Worm (Caenorhabditis elegans): ENCODE data around the gene H20E11.3.

Gene H20E11.3

DNA sequence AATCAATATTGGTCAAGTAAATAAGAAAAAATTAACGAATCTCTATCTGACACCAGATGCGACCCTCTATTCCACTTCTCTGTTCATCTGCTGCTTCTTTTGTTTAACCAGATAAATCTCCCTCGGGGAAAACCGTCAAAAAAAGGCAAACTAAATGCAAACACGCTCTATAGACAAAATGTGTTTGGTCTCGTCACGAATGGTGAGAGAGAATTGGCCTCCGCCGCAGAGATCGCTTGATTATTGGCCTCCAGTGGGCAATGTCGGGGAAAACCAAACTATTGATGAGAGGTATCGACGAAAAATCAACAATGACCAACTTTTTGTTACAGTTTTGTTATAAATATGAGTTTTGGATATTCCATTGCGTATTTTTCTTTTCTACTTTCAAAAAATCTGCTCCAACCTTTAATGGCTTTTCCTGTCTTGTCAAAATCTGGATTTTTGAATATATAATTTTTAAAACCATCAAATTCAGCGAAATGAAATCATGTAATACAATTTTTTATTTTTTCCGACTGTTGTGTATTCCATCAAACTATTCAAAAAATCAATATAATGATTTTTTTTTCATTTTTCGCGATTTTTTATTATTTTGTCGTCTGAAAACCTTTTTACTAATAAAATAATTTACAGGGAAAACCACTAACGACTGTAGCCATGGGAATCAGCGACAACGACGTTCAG is 34.0 kb upstream of the H20E11.3 start, which contains the start of the genes C17H12.2 and vha-8 (continued):
- TF ChIP-seq ceh-16 (tag; optimal IDR thresholded peaks at IDR 0.05) (peak; percentile 72), nhr-77 (tag; optimal IDR thresholded peaks at IDR 0.05) (peak; percentile 55), ZK546.5 (tag; optimal IDR thresholded peaks at IDR 0.05) (peak; percentile 43)

DNA sequence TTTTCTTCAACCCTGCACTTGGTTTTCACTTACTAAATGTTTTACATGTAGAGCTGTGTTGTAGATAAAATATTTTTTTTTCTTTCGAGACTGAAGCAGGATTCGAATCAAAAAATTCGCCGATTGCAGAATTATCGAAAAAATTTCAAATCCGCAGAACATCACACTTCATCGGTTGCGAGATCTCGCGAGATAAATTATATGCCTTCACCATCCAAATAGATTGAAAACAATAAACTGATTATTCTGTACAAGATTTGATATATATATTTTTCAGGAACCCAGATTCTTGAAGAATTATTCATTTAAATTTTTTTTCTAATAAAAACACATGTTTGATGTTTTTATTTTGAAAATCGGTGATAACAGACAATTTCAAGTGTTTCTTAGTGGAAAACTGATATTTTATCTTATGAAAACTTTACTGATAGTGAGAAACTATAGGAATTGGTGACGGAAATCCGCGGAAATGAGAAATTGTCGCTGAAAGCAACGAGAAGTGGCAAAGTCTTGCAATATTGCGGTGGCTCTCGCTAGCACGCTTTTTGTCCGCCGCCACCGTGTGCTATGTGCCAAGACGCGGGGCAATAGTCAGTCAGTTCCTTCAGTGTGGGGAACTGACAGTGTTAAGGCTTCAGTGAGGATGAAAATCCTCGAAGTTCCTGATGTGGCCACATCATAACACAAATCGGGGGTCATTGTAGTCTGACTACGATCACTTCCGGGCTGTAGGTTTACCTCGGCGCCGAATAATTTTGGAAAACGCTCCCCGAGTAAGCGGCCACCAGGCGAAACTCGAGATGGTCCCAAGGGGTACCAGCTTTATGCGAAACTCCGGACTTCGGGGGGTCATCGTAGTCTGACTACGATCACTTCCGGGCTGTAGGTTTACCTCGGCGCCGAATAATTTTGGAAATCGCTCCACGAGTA is 32.0 kb upstream of the H20E11.3 start:
- TF ChIP-seq nhr-77 (tag; optimal IDR thresholded peaks at IDR 0.05) (no peak), lsy-2 (tag; optimal IDR thresholded peaks at IDR 0.05) (no peak), elt-3 (tag; optimal IDR thresholded peaks at IDR 0.05) (no peak), crh-2 (tag; optimal IDR thresholded peaks at IDR 0.05) (peak; percentile 71), nhr-237 (tag; optimal IDR thresholded peaks at IDR 0.05) (no peak), alr-1 (tag; optimal IDR thresholded peaks at IDR 0.05) (no peak), fos-1 (tag; optimal IDR thresholded peaks at IDR 0.05) (no peak), sma-3 (GFP tag; optimal IDR thresholded peaks at IDR 0.05) (peak; percentile 28), nhr-6 (tag; optimal IDR thresholded peaks at IDR 0.05) (peak; percentile 43), nhr-129 (tag; optimal IDR thresholded peaks at IDR 0.05) (no peak), nhr-25 (tag; optimal IDR thresholded peaks at IDR 0.05) (no peak), unc-39 (tag; optimal IDR thresholded peaks at IDR 0.05) (no peak), lin-13 (GFP tag; optimal IDR thresholded peaks at IDR 0.05) (peak; percentile 18), mdl-1 (tag; optimal IDR thresholded peaks at IDR 0.05) (no peak), gmeb-1 (tag; optimal IDR thresholded peaks at IDR 0.05) (peak; percentile 35), Y55F3AM.14 (GFP tag; optimal IDR thresholded peaks at IDR 0.05) (peak; percentile 16), snpc-4 (tag; optimal IDR thresholded peaks at IDR 0.05) (peak; percentile 42), sma-9 (GFP tag; optimal IDR thresholded peaks at IDR 0.05) (peak; percentile 32), sma-9 (tag; optimal IDR thresholded peaks at IDR 0.05) (no peak)

DNA sequence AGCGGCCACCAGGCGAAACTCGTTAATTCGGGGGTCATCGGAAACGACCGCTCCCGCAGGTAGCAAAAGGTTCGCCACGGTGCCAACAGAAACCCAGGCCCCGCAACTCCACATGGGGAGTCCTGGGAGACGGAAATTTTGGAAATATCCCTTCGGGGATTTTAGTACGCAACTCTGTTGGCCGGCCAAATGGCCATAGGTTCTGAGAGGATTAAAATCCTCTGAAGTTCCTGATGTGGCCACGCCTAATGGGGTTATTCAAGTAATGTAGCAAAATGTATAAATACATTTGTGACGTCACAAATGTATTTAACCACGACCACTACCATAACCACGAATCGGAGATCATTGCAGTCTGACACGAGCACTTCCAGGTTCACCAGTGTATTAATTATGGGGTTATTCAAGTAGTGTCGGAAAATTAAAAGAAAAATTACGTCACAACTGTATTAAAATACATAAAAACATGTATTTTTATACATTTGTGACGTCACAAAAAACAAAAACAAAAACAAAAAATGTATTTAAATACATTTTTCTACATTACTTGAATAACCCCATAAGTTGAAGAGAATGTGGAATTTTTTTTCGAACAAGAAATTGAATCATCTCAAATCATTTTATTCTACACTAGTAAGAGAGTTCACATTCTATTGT is 31.2 kb upstream of the H20E11.3 start:
- TF ChIP-seq nhr-21 (tag; optimal IDR thresholded peaks at IDR 0.05) (no peak), ztf-4 (tag; optimal IDR thresholded peaks at IDR 0.05) (no peak), ceh-16 (tag; optimal IDR thresholded peaks at IDR 0.05) (no peak), sma-9 (GFP tag; optimal IDR thresholded peaks at IDR 0.05) (no peak), sma-9 (tag; optimal IDR thresholded peaks at IDR 0.05) (no peak), egl-27 (tag; optimal IDR thresholded peaks at IDR 0.05) (no peak), elt-3 (tag; optimal IDR thresholded peaks at IDR 0.05) (no peak), C34F6.9 (tag; optimal IDR thresholded peaks at IDR 0.05) (no peak), dmd-4 (tag; optimal IDR thresholded peaks at IDR 0.05) (no peak), lin-39 (tag; optimal IDR thresholded peaks at IDR 0.05) (no peak), ama-1 (optimal IDR thresholded peaks at IDR 0.05) (no peak), aly-2 (tag; optimal IDR thresholded peaks at IDR 0.05) (no peak), nhr-10 (tag; optimal IDR thresholded peaks at IDR 0.05) (no peak), mab-5 (tag; optimal IDR thresholded peaks at IDR 0.05) (no peak), fos-1 (tag; optimal IDR thresholded peaks at IDR 0.05) (no peak), nhr-11 (tag; optimal IDR thresholded peaks at IDR 0.05) (no peak), nhr-6 (tag; optimal IDR thresholded peaks at IDR 0.05) (no peak), lin-11 (tag; optimal IDR thresholded peaks at IDR 0.05) (no peak), skn-1 (tag; optimal IDR thresholded peaks at IDR 0.05) (no peak), lin-13 (GFP tag; optimal IDR thresholded peaks at IDR 0.05) (no peak), unc-39 (tag; optimal IDR thresholded peaks at IDR 0.05) (no peak)

DNA sequence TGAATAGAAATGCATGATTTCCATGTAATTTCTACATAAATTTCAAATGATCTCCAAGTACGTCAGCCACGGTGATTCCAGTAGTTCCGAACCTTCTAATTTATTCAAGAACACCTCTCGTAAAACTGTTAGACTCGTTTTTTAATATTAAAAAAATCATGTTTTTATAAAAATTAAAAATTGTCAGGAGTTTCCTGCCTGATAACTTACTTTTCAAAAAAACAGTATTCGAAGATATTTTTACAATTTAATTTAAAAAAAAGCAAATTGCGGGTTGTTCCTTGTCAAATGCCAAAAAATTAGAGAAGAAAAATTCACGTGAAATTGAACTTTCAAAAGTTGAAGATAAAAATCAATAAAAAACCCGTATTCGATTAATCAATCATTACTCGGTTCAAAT is 29.1 kb upstream of the H20E11.3 start, which contains the start of the genes C17H12.3 and C17H12.12:
Gene C17H12.3 (minus strand): TSS at position 101 of the 400 bp plus-strand sequence.
Gene C17H12.12 (plus strand): TSS at position 396 of the 400 bp plus-strand sequence.
- no peak for TF ChIP-seq sma-9 (GFP tag; optimal IDR thresholded peaks at IDR 0.05)
- TF ChIP-seq sma-9 (tag; optimal IDR thresholded peaks at IDR 0.05), result no peak
- no peak for TF ChIP-seq ztf-11 (tag; optimal IDR thresholded peaks at IDR 0.05)
- no peak for TF ChIP-seq snpc-4 (tag; optimal IDR thresholded peaks at IDR 0.05)
- no peak for TF ChIP-seq unc-55 (GFP tag; optimal IDR thresholded peaks at IDR 0.05)
- no peak for TF ChIP-seq nhr-21 (tag; optimal IDR thresholded peaks at IDR 0.05)
- TF ChIP-seq nhr-10 (tag; optimal IDR thresholded peaks at IDR 0.05), result no peak
- no peak for TF ChIP-seq ceh-82 (tag; optimal IDR thresholded peaks at IDR 0.05)
- TF ChIP-seq lin-11 (tag; optimal IDR thresholded peaks at IDR 0.05), result no peak
- no peak for TF ChIP-seq nhr-11 (tag; optimal IDR thresholded peaks at IDR 0.05)
- no peak for TF ChIP-seq F13H6.1 (tag; optimal IDR thresholded peaks at IDR 0.05)
- TF ChIP-seq nhr-129 (tag; optimal IDR thresholded peaks at IDR 0.05), result no peak
- TF ChIP-seq zag-1 (tag; optimal IDR thresholded peaks at IDR 0.05), result no peak

Measured in whole organism, L2 larva.